Worm (Caenorhabditis elegans): ENCODE results near the gene nhr-202.
A peak's percentile ranks its signal among the peaks of the same experiment; 100 is the strongest.

Gene nhr-202

DNA sequence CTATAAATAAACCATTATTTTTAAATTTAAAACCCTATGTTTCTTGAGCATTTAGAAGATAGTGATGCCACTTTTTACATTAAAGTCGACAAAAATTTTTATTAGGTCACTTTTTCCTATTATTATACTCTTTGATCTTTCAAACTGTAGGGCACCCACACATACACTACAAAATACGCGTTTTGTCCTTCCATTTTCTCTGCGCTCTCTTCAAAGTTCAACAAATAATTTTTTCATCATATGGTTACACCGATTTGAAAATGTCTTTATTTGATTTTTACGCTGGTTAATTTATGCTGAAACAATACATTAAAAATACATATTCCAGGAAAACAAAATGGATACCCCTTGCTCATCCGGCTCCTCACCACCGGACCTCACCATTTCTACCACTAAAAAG lies at the start of gene nhr-202:
Gene nhr-202 (plus strand): TSS at position 326 of the 400 bp plus-strand sequence.
- TF ChIP-seq rbr-2 (tag; optimal IDR thresholded peaks at IDR 0.05) (no peak), ztf-7 (tag; optimal IDR thresholded peaks at IDR 0.05) (peak; percentile 76), nhr-102 (tag; optimal IDR thresholded peaks at IDR 0.05) (peak; percentile 43), attf-4 (tag; optimal IDR thresholded peaks at IDR 0.05) (no peak), F37D6.2 (tag; optimal IDR thresholded peaks at IDR 0.05) (no peak), zip-11 (GFP tag; IDR thresholded peaks at IDR 0.05) (no peak), Y75B8A.6 (GFP tag; IDR thresholded peaks at IDR 0.05) (no peak), F10B5.3 (tag; optimal IDR thresholded peaks at IDR 0.05) (no peak), mep-1 (tag; optimal IDR thresholded peaks at IDR 0.05) (peak; percentile 32), mdt-29 (GFP tag; IDR thresholded peaks at IDR 0.05) (no peak), nhr-48 (tag; optimal IDR thresholded peaks at IDR 0.05) (peak; percentile 35), hlh-11 (tag; optimal IDR thresholded peaks at IDR 0.05) (peak; percentile 47), lin-15B (tag; optimal IDR thresholded peaks at IDR 0.05) (no peak), ama-1 (optimal IDR thresholded peaks at IDR 0.05) (no peak), lin-39 (tag; optimal IDR thresholded peaks at IDR 0.05) (no peak), pqm-1 (tag; optimal IDR thresholded peaks at IDR 0.05) (peak; percentile 24), dve-1 (tag; optimal IDR thresholded peaks at IDR 0.05; ENCODE audit: insufficient read depth) (peak; percentile 58), ceh-44 (GFP tag; IDR thresholded peaks at IDR 0.05) (no peak), nhr-25 (tag; optimal IDR thresholded peaks at IDR 0.05; ENCODE audit: borderline replicate concordance, insufficient read depth) (no peak), F44E2.7 (GFP tag; IDR thresholded peaks at IDR 0.05) (no peak), F49E8.2 (tag; optimal IDR thresholded peaks at IDR 0.05; ENCODE audit: borderline replicate concordance) (no peak), ceh-20 (GFP tag; IDR thresholded peaks at IDR 0.05) (no peak), ZK546.5 (tag; optimal IDR thresholded peaks at IDR 0.05) (no peak), nhr-42 (GFP tag; IDR thresholded peaks at IDR 0.05) (no peak), fos-1 (tag; optimal IDR thresholded peaks at IDR 0.05) (no peak), T26A8.4 (GFP tag; IDR thresholded peaks at IDR 0.05) (no peak), nhr-77 (tag; optimal IDR thresholded peaks at IDR 0.05) (peak; percentile 86), aha-1 (tag) (no peak), ceh-28 (tag; optimal IDR thresholded peaks at IDR 0.05) (no peak), lsy-2 (tag; optimal IDR thresholded peaks at IDR 0.05) (peak in 1 of 2 experiments; percentile 16), hmg-1.1 (GFP tag; IDR thresholded peaks at IDR 0.05) (no peak), sdz-12 (GFP tag; optimal IDR thresholded peaks at IDR 0.05) (no peak), mxl-2 (GFP tag; conservative IDR thresholded peaks at IDR 0.05) (no peak), cey-2 (tag; optimal IDR thresholded peaks at IDR 0.05; ENCODE audit: borderline replicate concordance, insufficient read depth) (no peak), dmd-6 (GFP tag; IDR thresholded peaks at IDR 0.05) (peak; percentile 75), daf-12 (tag; optimal IDR thresholded peaks at IDR 0.05) (no peak), Y48G9A.11 (GFP tag; IDR thresholded peaks at IDR 0.05) (no peak), nhr-28 (tag; optimal IDR thresholded peaks at IDR 0.05) (peak; percentile 100), unc-39 (tag; optimal IDR thresholded peaks at IDR 0.05) (no peak), daf-16 (GFP tag; optimal IDR thresholded peaks at IDR 0.05) (no peak), daf-16 (tag; optimal IDR thresholded peaks at IDR 0.05) (peak; percentile 59), ceh-32 (tag; optimal IDR thresholded peaks at IDR 0.05; ENCODE audit: poor library complexity) (no peak), mxl-3 (GFP tag; optimal IDR thresholded peaks at IDR 0.05) (no peak), nhr-41 (GFP tag; IDR thresholded peaks at IDR 0.05) (no peak), nhr-111 (GFP tag; optimal IDR thresholded peaks at IDR 0.05) (no peak), nhr-11 (tag; optimal IDR thresholded peaks at IDR 0.05) (no peak), hlh-30 (tag; optimal IDR thresholded peaks at IDR 0.05; ENCODE audit: insufficient read depth) (peak; percentile 12), egl-43 (GFP tag; IDR thresholded peaks at IDR 0.05) (no peak), hif-1 (tag; optimal IDR thresholded peaks at IDR 0.05) (no peak), ceh-82 (tag; optimal IDR thresholded peaks at IDR 0.05) (no peak), set-16 (GFP tag; IDR thresholded peaks at IDR 0.05) (no peak), tag-97 (GFP tag; IDR thresholded peaks at IDR 0.05) (no peak)
